Worm (Caenorhabditis elegans) whole organism, young adult: Measurements from ENCODE around the gene mks-2.

Experiments used
- Y53F4B.3 ChIP-seq: fragments of 200-800 bp; sonication (Bioruptor generic); IDR thresholded peaks from 2 replicates; pipeline ENCODE4 v1.3.6; 2022; ENCODE audit warnings: missing genetic modification reagents, missing genetic modification characterization, missing compliant biosample characterization
- athp-1 ChIP-seq: sonication (generic microtip); optimal IDR thresholded peaks from 2 replicates; lab custom pipeline; 2017; ENCODE audit warnings: mild to moderate bottlenecking, missing genetic modification characterization, missing compliant biosample characterization
- him-1 ChIP-seq: sonication (generic microtip); optimal IDR thresholded peaks from 2 replicates; lab custom pipeline; 2016; ENCODE audit warnings: missing genotype, missing genetic modification reagents, missing genetic modification characterization, missing compliant biosample characterization
- mcd-1 ChIP-seq: fragments of 200-800 bp; sonication (Bioruptor generic); IDR thresholded peaks from 2 replicates; pipeline ENCODE4 v1.3.6; 2022; ENCODE audit warnings: missing genetic modification reagents, missing genetic modification characterization, missing compliant biosample characterization

ce11 chrII:6250782-6251461 lies 31.7 kb upstream of the mks-2 start, which contains the start of gene phb-2:
- TF ChIP-seq athp-1: no peak
- no peak for TF ChIP-seq Y53F4B.3
- TF ChIP-seq mcd-1 (GFP tag; lab: Robert Waterston, UW): peak; percentile 75
- no peak for TF ChIP-seq him-1 (tag; lab: Kevin White, UChicago)
